Fruit fly (Drosophila melanogaster): ENCODE measurements around the gene Brr2.

The Brr2 gene

dm6 chr3L:15921043-15921621 is 46.5 kb downstream of the Brr2 start (continued):
- TF ChIP-seq ase (GFP tag; IDR thresholded peaks at IDR 0.05), result no peak
- TF ChIP-seq CG5180 (GFP tag; optimal IDR thresholded peaks at IDR 0.05), result peak; percentile 52
- no peak for TF ChIP-seq CG17186 (GFP tag; optimal IDR thresholded peaks at IDR 0.05)
- no peak for TF ChIP-seq CG31388 (GFP tag; optimal IDR thresholded peaks at IDR 0.05)
- TF ChIP-seq CG34224 (GFP tag; IDR thresholded peaks at IDR 0.05; ENCODE audit: partially characterized antibody), result no peak
- TF ChIP-seq CG15479 (GFP tag; optimal IDR thresholded peaks at IDR 0.05), result no peak
- peak; percentile 31 for TF ChIP-seq Asciz (GFP tag; optimal IDR thresholded peaks at IDR 0.05)
- no peak for TF ChIP-seq CG1602 (GFP tag; optimal IDR thresholded peaks at IDR 0.05)
- TF ChIP-seq NC2β (GFP tag; optimal IDR thresholded peaks at IDR 0.05), result no peak
- no peak for TF ChIP-seq D (optimal IDR thresholded peaks at IDR 0.05)
- peak; percentile 18 for TF ChIP-seq D (GFP tag; optimal IDR thresholded peaks at IDR 0.05)
- peak; percentile 49 for TF ChIP-seq PHDP (tag; optimal IDR thresholded peaks at IDR 0.05)
- TF ChIP-seq Opbp (GFP tag; IDR thresholded peaks at IDR 0.05; ENCODE audit: partially characterized antibody), result no peak
- TF ChIP-seq B-H1 (GFP tag; IDR thresholded peaks at IDR 0.05), result no peak
- TF ChIP-seq jumu (GFP tag; optimal IDR thresholded peaks at IDR 0.05), result peak; percentile 9
- TF ChIP-seq al (GFP tag; IDR thresholded peaks at IDR 0.05), result no peak
- TF ChIP-seq CG11695 (GFP tag; IDR thresholded peaks at IDR 0.05), result 0 out of 3 replicates have a peak, but pooled peaks have one; percentile 37
- TF ChIP-seq slbo (GFP tag; IDR thresholded peaks at IDR 0.05), result peak; percentile 54
- peak; percentile 38 for TF ChIP-seq CG2712 (tag; optimal IDR thresholded peaks at IDR 0.05)
- no peak for TF ChIP-seq B-H2 (GFP tag; optimal IDR thresholded peaks at IDR 0.05)
- TF ChIP-seq dmrt11E (tag; optimal IDR thresholded peaks at IDR 0.05), result no peak
- no peak for TF ChIP-seq Blimp-1 (GFP tag; optimal IDR thresholded peaks at IDR 0.05)
- no peak for TF ChIP-seq CG10654 (GFP tag; optimal IDR thresholded peaks at IDR 0.05)
- TF ChIP-seq nom (GFP tag; optimal IDR thresholded peaks at IDR 0.05), result no peak
- no peak for TF ChIP-seq sc (optimal IDR thresholded peaks at IDR 0.05)
- TF ChIP-seq sc (GFP tag; optimal IDR thresholded peaks at IDR 0.05), result no peak
- no peak for TF ChIP-seq YL-1 (GFP tag; optimal IDR thresholded peaks at IDR 0.05)
- peak; percentile 87 for TF ChIP-seq sens (GFP tag)
- no peak for TF ChIP-seq crol (GFP tag; IDR thresholded peaks at IDR 0.05)
- no peak for TF ChIP-seq Dip2 (GFP tag; IDR thresholded peaks at IDR 0.05)
- peak; percentile 10 for TF ChIP-seq Nf-YB (GFP tag; optimal IDR thresholded peaks at IDR 0.05)
- TF ChIP-seq cg (GFP tag; optimal IDR thresholded peaks at IDR 0.05), result no peak
- no peak for TF ChIP-seq CG14050 (GFP tag; IDR thresholded peaks at IDR 0.05)
- TF ChIP-seq Sox102F (GFP tag; optimal IDR thresholded peaks at IDR 0.05), result peak; percentile 39
- TF ChIP-seq zfh1 (GFP tag; IDR thresholded peaks at IDR 0.05), result no peak
- no peak for TF ChIP-seq CG10462 (GFP tag; optimal IDR thresholded peaks at IDR 0.05)
- TF ChIP-seq CG11398 (GFP tag; optimal IDR thresholded peaks at IDR 0.05), result no peak
- TF ChIP-seq CG18599 (GFP tag; optimal IDR thresholded peaks at IDR 0.05), result peak; percentile 89
- TF ChIP-seq CG2875 (GFP tag; optimal IDR thresholded peaks at IDR 0.05), result peak; percentile 6
- TF ChIP-seq Dref (GFP tag; IDR thresholded peaks at IDR 0.05), result no peak; the same call in 1 of the 2 replicates
- no peak for TF ChIP-seq hth (optimal IDR thresholded peaks at IDR 0.05)
- no peak for TF ChIP-seq CG17568 (GFP tag; optimal IDR thresholded peaks at IDR 0.05)
- no peak for TF ChIP-seq CG33557 (GFP tag; optimal IDR thresholded peaks at IDR 0.05)
- no peak for TF ChIP-seq gsb-n (tag; optimal IDR thresholded peaks at IDR 0.05)
- TF ChIP-seq ERR (GFP tag; optimal IDR thresholded peaks at IDR 0.05), result no peak
- no peak for TF ChIP-seq gce (GFP tag; IDR thresholded peaks at IDR 0.05)
- no peak for TF ChIP-seq CG10565 (GFP tag; optimal IDR thresholded peaks at IDR 0.05)
- TF ChIP-seq sisA (GFP tag; IDR thresholded peaks at IDR 0.05), result 0 out of 2 replicates have a peak, but pooled peaks have one; percentile 29
- TF ChIP-seq Chrac-16 (GFP tag; optimal IDR thresholded peaks at IDR 0.05), result no peak
- TF ChIP-seq Gug (GFP tag; IDR thresholded peaks at IDR 0.05), result 0 out of 4 replicates have a peak, but pooled peaks have one; percentile 8
- no peak for TF ChIP-seq CG2129 (GFP tag; IDR thresholded peaks at IDR 0.05; ENCODE audit: partially characterized antibody)
